Fruit fly (Drosophila melanogaster) S2 (cell line): ENCODE measurements around the gene CG31871.

Source experiments
- CG8478 ChIP-seq: fragments of >200 bp; optimal IDR thresholded peaks from 2 replicates; lab custom pipeline; 2018
- CTCF ChIP-seq, 2 experiments: fragments of >200 bp; optimal IDR thresholded peaks; 2 replicates each; lab custom pipeline; 2018

- no peak for TF ChIP-seq CTCF (optimal IDR thresholded peaks at IDR 0.05; lab: Kevin White, UChicago)
- TF ChIP-seq CG8478 (lab: Kevin White, UChicago) = no peak
Observed at dm6 chr2L:10676933-10677714, 15.2 kb downstream of the CG31871 start, which contains the start of gene CG17104.
